Fruit fly (Drosophila melanogaster): ENCODE data around the gene CG13723.

The CG13723 gene

DNA sequence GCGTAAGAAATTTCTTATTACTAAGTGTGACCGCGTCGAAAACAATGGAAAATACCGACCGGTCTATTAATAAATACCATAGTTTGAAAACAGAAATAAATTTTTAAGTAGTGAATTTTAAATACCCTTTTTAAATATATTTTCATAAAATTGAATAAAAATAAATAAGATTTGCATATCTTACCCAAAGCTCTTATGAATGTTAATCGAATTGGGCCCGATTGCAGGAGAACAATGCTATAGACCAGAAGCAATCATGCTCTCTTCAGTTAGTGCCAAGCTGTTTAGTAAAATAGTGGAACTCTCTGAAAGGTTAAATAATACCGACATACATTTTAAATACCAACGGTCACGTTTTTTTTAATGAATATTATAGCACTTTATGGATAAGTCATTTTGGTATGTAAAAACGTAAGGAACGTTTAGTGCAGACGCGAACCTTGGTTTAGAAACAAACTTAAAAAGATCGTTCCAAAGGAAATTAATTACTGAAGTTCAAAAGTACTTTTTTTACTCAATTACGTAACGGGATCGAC, 22.1 kb upstream of the CG13723 start, which contains the start of gene Afg3l2 (continued):
- TF ChIP-seq CG32767 (GFP tag; IDR thresholded peaks at IDR 0.05): no peak
- no peak for TF ChIP-seq CrebB (tag; optimal IDR thresholded peaks at IDR 0.05)
- TF ChIP-seq gt (GFP tag; IDR thresholded peaks at IDR 0.05): peak; percentile 26; the same call in 1 of the 2 replicates
- TF ChIP-seq unc-4 (GFP tag; IDR thresholded peaks at IDR 0.05; ENCODE audit: partially characterized antibody): no peak
- no peak for TF ChIP-seq wor (GFP tag; IDR thresholded peaks at IDR 0.05)
- TF ChIP-seq CG2889 (GFP tag; IDR thresholded peaks at IDR 0.05): no peak
- TF ChIP-seq caup (GFP tag; optimal IDR thresholded peaks at IDR 0.05; ENCODE audit: severe bottlenecking): peak; percentile 38
- TF ChIP-seq cwo (GFP tag; optimal IDR thresholded peaks at IDR 0.05): peak; percentile 34
- TF ChIP-seq C15 (GFP tag; IDR thresholded peaks at IDR 0.05): peak; percentile 25; the same call in 1 of the 3 replicates
- no peak for TF ChIP-seq pfk (GFP tag; optimal IDR thresholded peaks at IDR 0.05)
- TF ChIP-seq dpn (GFP tag; optimal IDR thresholded peaks at IDR 0.05): peak; percentile 12 to 29
- TF ChIP-seq wek (GFP tag; optimal IDR thresholded peaks at IDR 0.05): no peak
- TF ChIP-seq Nf-YA (GFP tag; IDR thresholded peaks at IDR 0.05): peak; percentile 59; the same call in 1 of the 2 replicates
- no peak for TF ChIP-seq HLHmδ (GFP tag; optimal IDR thresholded peaks at IDR 0.05)
- no peak for TF ChIP-seq CG8359 (GFP tag; optimal IDR thresholded peaks at IDR 0.05; ENCODE audit: borderline replicate concordance)
- TF ChIP-seq crp (GFP tag; optimal IDR thresholded peaks at IDR 0.05): no peak
- TF ChIP-seq CG10959 (GFP tag; IDR thresholded peaks at IDR 0.05): peak; percentile 53
- no peak for TF ChIP-seq CG3065 (GFP tag; optimal IDR thresholded peaks at IDR 0.05)
- TF ChIP-seq repo (GFP tag; optimal IDR thresholded peaks at IDR 0.05): no peak
- peak; percentile 51 for TF ChIP-seq Asciz (GFP tag; optimal IDR thresholded peaks at IDR 0.05)
- TF ChIP-seq Spps (tag; optimal IDR thresholded peaks at IDR 0.05): peak; percentile 50
- no peak for TF ChIP-seq Optix (GFP tag; IDR thresholded peaks at IDR 0.05)
- peak; percentile 68 for TF ChIP-seq gfzf (GFP tag; optimal IDR thresholded peaks at IDR 0.05)
- TF ChIP-seq Doc2 (GFP tag; IDR thresholded peaks at IDR 0.05): no peak
- TF ChIP-seq CG1529 (GFP tag; optimal IDR thresholded peaks at IDR 0.05): peak; percentile 15
- no peak for TF ChIP-seq zen2 (GFP tag; IDR thresholded peaks at IDR 0.05; ENCODE audit: partially characterized antibody)
- no peak for TF ChIP-seq Bteb2 (GFP tag; optimal IDR thresholded peaks at IDR 0.05)
- TF ChIP-seq CG34376 (GFP tag; optimal IDR thresholded peaks at IDR 0.05): peak; percentile 16
- no peak for TF ChIP-seq Nf-YC (tag; optimal IDR thresholded peaks at IDR 0.05)
- TF ChIP-seq CG14050 (GFP tag; IDR thresholded peaks at IDR 0.05): peak; percentile 19; the same call in 1 of the 3 replicates
- no peak for TF ChIP-seq sd (tag; optimal IDR thresholded peaks at IDR 0.05)
- no peak for TF ChIP-seq pum (GFP tag; optimal IDR thresholded peaks at IDR 0.05)
- peak; percentile 63 for TF ChIP-seq Neu2 (GFP tag; optimal IDR thresholded peaks at IDR 0.05; ENCODE audit: borderline replicate concordance)
- peak; percentile 44 for TF ChIP-seq CG8924 (tag; optimal IDR thresholded peaks at IDR 0.05)
- no peak for TF ChIP-seq grn (GFP tag; optimal IDR thresholded peaks at IDR 0.05)
- peak; percentile 13 for TF ChIP-seq Vsx1 (GFP tag; optimal IDR thresholded peaks at IDR 0.05)
- peak; percentile 58; the same call in 1 of the 2 replicates for TF ChIP-seq danr (GFP tag; IDR thresholded peaks at IDR 0.05)
- peak; percentile 67 for TF ChIP-seq slbo (GFP tag; IDR thresholded peaks at IDR 0.05)
- TF ChIP-seq sc (optimal IDR thresholded peaks at IDR 0.05): no peak
- peak; percentile 19 for TF ChIP-seq sc (GFP tag; optimal IDR thresholded peaks at IDR 0.05)
- no peak for TF ChIP-seq mirr (GFP tag; optimal IDR thresholded peaks at IDR 0.05)
- no peak for TF ChIP-seq CG12942 (GFP tag; optimal IDR thresholded peaks at IDR 0.05)
- TF ChIP-seq sim (GFP tag; IDR thresholded peaks at IDR 0.05): no peak
- TF ChIP-seq wdn (GFP tag; IDR thresholded peaks at IDR 0.05): peak; percentile 40; the same call in 1 of the 2 replicates
- peak; percentile 71 for TF ChIP-seq lab (GFP tag; optimal IDR thresholded peaks at IDR 0.05)
- peak; percentile 81 for TF ChIP-seq CG14667 (GFP tag; IDR thresholded peaks at IDR 0.05)
- TF ChIP-seq trh (GFP tag; optimal IDR thresholded peaks at IDR 0.05): peak; percentile 15
- peak; percentile 76 for TF ChIP-seq Mrtf (GFP tag; IDR thresholded peaks at IDR 0.05)
- no peak for TF ChIP-seq ci (GFP tag; IDR thresholded peaks at IDR 0.05)
- peak; percentile 49 for TF ChIP-seq CG1647 (GFP tag; optimal IDR thresholded peaks at IDR 0.05)
